Fruit fly (Drosophila melanogaster) Kc167 (cell line): ENCODE measurements around the gene CG42246.

Source experiments
- Myc ChIP-seq: fragments of >200 bp; optimal IDR thresholded peaks from 2 replicates; lab custom pipeline; 2017; ENCODE audit warnings: missing external identifiers
- h ChIP-seq: fragments of >200 bp; optimal IDR thresholded peaks from 3 replicates; lab custom pipeline; 2018; ENCODE audit warnings: missing external identifiers
- ttk ChIP-seq: sonication (Bioruptor generic); optimal IDR thresholded peaks from 2 replicates; lab custom pipeline; 2017; ENCODE audit warnings: missing external identifiers

- TF ChIP-seq Myc (lab: Kevin White, UChicago) (no peak), ttk (lab: Kevin White, UChicago) (no peak), h (lab: Kevin White, UChicago) (no peak)
Observed at dm6 chrX:7377840-7378239, 33.9 kb downstream of the CG42246 start, which contains the start of gene CheA7a.
